Worm (Caenorhabditis elegans) whole organism, L1 larva: Measurements from ENCODE around the gene sde-2.

Source experiments
- nhr-85 ChIP-seq: sonication (generic microtip); peaks from one replicate; lab custom pipeline; 2016; ENCODE audit warnings: missing genetic modification characterization, inconsistent platforms, missing compliant biosample characterization
- sptf-1 ChIP-seq: fragments of 150-350 bp; optimal IDR thresholded peaks from 2 replicates; lab custom pipeline; 2014; ENCODE audit warnings: missing biosample characterization, missing genetic modification characterization
- unc-130 ChIP-seq: fragments of 150-350 bp; optimal IDR thresholded peaks from 2 replicates; lab custom pipeline; 2017; ENCODE audit warnings: missing biosample characterization, missing genetic modification characterization, inconsistent platforms
- zag-1 ChIP-seq: fragments of 150-350 bp; optimal IDR thresholded peaks from 2 replicates; lab custom pipeline; 2014; ENCODE audit warnings: missing biosample characterization, missing genetic modification characterization
- ztf-11 ChIP-seq, 2 experiments: sonication (generic microtip); optimal IDR thresholded peaks; 2 replicates each; lab custom pipeline; 2016 to 2017; ENCODE audit warnings: missing genetic modification characterization in 2 of 2, missing biosample characterization in 1 of 2, missing compliant biosample characterization in 1 of 2

DNA sequence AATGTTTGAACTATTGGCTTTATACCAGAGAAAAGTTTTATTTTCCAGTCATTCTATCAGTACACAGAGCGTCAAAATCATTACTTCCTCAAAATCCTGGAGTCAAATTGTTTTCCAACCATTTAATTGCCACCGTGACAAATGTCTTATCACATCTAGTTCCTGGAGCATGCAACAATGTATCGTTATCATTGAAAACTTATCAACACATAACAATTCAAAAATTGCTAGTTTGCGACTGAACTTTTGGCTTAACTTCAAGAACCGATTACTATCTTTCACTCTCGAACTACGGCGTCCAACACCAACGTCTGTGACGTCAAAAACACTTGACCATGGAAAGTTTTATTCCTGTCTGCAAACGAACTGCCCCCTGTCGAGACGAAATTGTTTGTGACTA lies 10.7 kb downstream of the sde-2 start:
- TF ChIP-seq nhr-85 (no peak), unc-130 (no peak), sptf-1 (tag; lab: Kevin White, UChicago) (no peak), zag-1 (tag; lab: Kevin White, UChicago) (no peak), ztf-11 (tag; optimal IDR thresholded peaks at IDR 0.05; lab: Kevin White, UChicago) (no peak)
